Fruit fly (Drosophila melanogaster) whole organism: ENCODE measurements around the gene Nplp2.

ENCODE experiments used
- CG8478 ChIP-seq: fragments of >200 bp; optimal IDR thresholded peaks from 2 replicates; lab custom pipeline; 2018; ENCODE audit warnings: inconsistent platforms
- Dll ChIP-seq: fragments of >200 bp; optimal IDR thresholded peaks from 2 replicates; lab custom pipeline; 2017
- EcR ChIP-seq, 2 experiments: fragments of >200 bp; optimal IDR thresholded peaks; 2 replicates each; lab custom pipeline; 2017; ENCODE audit warnings: missing biosample characterization in 2 of 2, missing genetic modification characterization in 2 of 2, missing genetic modification reagents in 2 of 2
- pan ChIP-seq: fragments of >200 bp; optimal IDR thresholded peaks from 2 replicates; lab custom pipeline; 2017
- psq ChIP-seq: fragments of >200 bp; optimal IDR thresholded peaks from 2 replicates; lab custom pipeline; 2017
- usp ChIP-seq: fragments of >200 bp; optimal IDR thresholded peaks from 2 replicates; lab custom pipeline; 2017; ENCODE audit warnings: missing biosample characterization, missing genetic modification characterization, mixed read lengths

The Nplp2 gene

DNA sequence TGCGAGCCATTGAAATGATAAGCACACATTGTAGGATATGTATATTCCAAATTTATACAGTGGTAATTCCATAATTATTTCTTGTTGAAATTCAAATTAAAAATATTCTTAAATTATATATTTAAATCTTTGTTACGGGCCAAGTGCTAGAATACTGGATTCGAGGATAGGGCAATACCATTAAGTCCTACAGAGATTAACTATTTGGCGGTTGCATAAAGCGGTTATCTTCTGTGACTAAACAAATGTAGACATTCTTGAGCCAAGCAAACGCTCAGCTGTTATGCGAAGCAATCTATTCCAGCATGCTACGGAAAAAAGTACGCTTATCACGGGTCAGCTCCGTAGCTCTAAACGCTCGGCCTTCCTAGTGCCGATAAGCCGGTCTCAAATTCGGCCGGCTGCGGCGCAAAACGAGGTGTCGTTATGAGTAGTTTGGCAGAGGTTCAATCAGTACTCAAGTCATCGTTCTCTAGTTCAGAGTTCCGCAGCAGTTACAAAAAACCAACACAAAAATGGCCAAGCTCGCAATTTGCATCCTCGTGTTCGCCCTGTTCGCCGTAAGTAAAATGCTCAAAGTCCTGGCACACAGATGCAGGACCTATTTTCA lies at the start of gene Nplp2:
Gene Nplp2 (plus strand): TSS at position 293 of the 610 bp plus-strand sequence.
- no peak for TF ChIP-seq psq (lab: Kevin White, UChicago)
- TF ChIP-seq CG8478, result no peak
- no peak for TF ChIP-seq pan (lab: Kevin White, UChicago)
- no peak for TF ChIP-seq EcR (GFP tag; optimal IDR thresholded peaks at IDR 0.05; lab: Kevin White, UChicago)
- TF ChIP-seq Dll (lab: Kevin White, UChicago), result no peak
- TF ChIP-seq usp (GFP tag; lab: Kevin White, UChicago), result no peak

DNA sequence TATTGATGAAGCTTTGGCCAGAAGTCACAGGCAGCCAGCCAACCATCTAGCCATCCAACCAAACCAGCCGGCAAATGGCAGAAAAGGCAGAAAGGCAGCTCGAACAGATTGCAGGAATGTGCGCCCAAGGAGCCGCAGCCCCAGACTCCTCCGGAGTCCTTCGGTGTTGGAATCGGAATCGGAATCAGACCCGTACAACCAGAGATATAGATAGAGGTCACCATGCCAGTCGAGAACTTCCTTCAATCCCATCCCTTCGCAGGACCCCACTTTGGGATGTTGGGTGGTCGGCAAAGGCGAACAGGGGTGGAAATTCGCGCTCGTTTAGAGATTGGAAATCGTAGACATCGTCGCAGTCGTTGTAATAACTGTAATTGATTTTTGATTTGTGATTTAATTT lies 43.9 kb upstream of the Nplp2 start:
- TF ChIP-seq usp (GFP tag; lab: Kevin White, UChicago) (no peak), EcR (GFP tag; optimal IDR thresholded peaks at IDR 0.05; lab: Kevin White, UChicago) (no peak), pan (lab: Kevin White, UChicago) (no peak), psq (lab: Kevin White, UChicago) (no peak), CG8478 (no peak), Dll (lab: Kevin White, UChicago) (no peak)

DNA sequence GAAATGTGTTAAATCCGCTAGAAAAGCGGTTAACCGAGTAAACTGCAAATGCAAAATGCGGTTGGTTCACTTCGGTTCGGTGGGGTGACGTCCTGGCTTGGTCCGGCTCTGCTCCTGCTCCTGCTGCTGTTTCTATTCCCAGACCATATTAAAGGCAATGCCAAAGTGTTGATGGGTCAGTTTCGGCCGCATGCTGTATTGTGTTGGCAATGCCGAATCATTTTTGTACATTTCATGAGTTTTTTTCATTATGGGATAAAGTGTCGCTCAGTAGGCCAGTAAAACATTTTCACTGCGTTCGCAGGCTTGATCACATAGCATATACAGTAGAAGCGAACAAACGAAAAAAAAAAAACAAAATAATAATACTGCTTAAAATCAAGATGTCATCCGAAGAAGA lies 27.3 kb upstream of the Nplp2 start, which contains the start of gene CG14113:
Gene CG14113 (plus strand): TSS at position 301 of the 400 bp plus-strand sequence.
- TF ChIP-seq pan (lab: Kevin White, UChicago), result no peak

DNA sequence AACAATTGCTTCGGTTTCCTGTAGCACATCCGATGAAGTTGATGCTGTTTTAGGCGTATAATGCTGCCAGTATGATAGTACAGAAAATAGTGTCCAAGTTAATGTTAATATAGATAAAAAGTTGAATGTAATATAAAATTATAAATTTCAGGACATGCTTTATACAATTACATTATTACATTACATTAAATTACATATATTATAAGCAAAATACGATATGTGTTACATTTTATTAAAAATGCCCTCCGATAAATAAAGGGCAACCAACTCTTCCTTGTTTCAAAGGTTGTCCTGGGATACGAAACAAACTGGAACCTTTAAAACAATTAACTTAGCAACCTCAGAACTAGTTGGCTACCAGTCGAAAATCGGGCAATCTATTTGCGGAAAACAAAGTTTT lies 7.4 kb upstream of the Nplp2 start, which contains the start of gene CG17687:
Gene CG17687 (plus strand): TSS at position 301 of the 400 bp plus-strand sequence.
- no peak for TF ChIP-seq pan (lab: Kevin White, UChicago)
- no peak for TF ChIP-seq CG8478
- no peak for TF ChIP-seq EcR (GFP tag; optimal IDR thresholded peaks at IDR 0.05; lab: Kevin White, UChicago)
- no peak for TF ChIP-seq Dll (lab: Kevin White, UChicago)
- TF ChIP-seq psq (lab: Kevin White, UChicago), result no peak
- TF ChIP-seq usp (GFP tag; lab: Kevin White, UChicago), result no peak

DNA sequence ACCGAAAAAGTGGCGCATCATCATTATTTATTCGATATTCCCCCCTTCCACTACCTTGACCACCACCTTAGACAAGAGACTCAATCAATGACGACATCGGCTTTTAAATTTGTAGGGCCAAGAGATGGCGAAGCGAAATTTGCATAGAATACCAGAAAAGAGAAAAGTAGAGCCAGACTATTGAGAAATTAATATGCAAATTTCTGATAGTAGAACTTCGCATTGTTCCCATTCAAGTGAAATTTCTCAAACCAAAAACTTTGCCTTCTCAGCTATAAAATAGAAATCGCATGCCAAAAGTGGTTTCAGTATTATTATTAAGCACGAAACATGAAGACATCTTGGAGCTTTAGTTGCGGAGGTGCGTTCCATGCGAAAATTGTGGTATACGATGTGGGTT lies 21.5 kb downstream of the Nplp2 start, which contains the start of gene CG14111:
Gene CG14111 (plus strand): TSS at position 301 of the 400 bp plus-strand sequence.
- TF ChIP-seq pan (lab: Kevin White, UChicago), result no peak
- no peak for TF ChIP-seq usp (GFP tag; lab: Kevin White, UChicago)
- TF ChIP-seq psq (lab: Kevin White, UChicago), result no peak
- no peak for TF ChIP-seq EcR (GFP tag; optimal IDR thresholded peaks at IDR 0.05; lab: Kevin White, UChicago)

DNA sequence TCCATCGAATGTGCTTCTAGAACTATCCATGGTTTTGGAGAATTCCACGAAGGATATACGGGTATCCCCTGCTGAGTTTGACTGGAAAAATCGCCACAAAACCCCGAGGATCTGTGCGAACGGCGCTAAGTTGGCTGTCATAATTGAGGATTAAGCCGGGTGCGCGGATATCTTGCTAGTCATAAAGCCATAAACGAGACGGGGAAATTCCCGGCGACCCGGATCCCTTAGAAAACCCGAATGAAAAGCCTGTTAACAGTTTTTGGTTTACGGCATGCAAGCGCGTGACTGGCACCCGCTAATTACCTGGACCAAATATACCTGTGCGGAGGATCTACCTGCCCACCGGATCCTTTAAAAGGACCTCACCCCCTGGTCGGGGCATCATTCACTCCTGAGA lies 22.0 kb downstream of the Nplp2 start, which contains the start of gene SNCF:
Gene SNCF (plus strand): TSS at position 382 of the 400 bp plus-strand sequence.
- TF ChIP-seq Dll (lab: Kevin White, UChicago) (no peak), psq (lab: Kevin White, UChicago) (no peak), usp (GFP tag; lab: Kevin White, UChicago) (no peak), CG8478 (no peak), EcR (GFP tag; optimal IDR thresholded peaks at IDR 0.05; lab: Kevin White, UChicago) (no peak), pan (lab: Kevin White, UChicago) (no peak)

DNA sequence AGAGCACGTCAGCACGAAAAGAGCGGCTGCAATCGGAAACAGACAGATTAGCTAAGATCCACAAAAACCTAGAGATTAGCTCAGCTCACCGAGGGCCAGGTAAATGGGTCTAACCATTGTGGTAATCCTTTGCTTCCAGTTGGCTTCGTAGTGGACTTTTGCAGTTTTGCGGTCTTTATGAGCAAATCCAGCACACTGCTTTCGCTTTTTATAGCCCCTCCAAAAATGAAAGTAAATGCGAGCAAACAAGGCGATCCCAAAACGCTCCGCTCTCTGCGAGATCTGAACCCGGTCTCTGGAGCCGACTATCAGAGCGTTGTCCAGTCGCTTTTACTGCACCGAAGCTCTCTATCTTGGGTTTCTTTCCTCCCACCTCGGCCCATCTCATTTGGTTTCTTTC lies 25.0 kb downstream of the Nplp2 start, which contains the start of gene CG14107:
Gene CG14107 (minus strand): TSS at position 187 of the 400 bp plus-strand sequence.
- TF ChIP-seq psq (lab: Kevin White, UChicago), result no peak
- no peak for TF ChIP-seq CG8478
- TF ChIP-seq Dll (lab: Kevin White, UChicago), result no peak
- no peak for TF ChIP-seq EcR (GFP tag; optimal IDR thresholded peaks at IDR 0.05; lab: Kevin White, UChicago)
- TF ChIP-seq usp (GFP tag; lab: Kevin White, UChicago), result no peak
- no peak for TF ChIP-seq pan (lab: Kevin White, UChicago)

DNA sequence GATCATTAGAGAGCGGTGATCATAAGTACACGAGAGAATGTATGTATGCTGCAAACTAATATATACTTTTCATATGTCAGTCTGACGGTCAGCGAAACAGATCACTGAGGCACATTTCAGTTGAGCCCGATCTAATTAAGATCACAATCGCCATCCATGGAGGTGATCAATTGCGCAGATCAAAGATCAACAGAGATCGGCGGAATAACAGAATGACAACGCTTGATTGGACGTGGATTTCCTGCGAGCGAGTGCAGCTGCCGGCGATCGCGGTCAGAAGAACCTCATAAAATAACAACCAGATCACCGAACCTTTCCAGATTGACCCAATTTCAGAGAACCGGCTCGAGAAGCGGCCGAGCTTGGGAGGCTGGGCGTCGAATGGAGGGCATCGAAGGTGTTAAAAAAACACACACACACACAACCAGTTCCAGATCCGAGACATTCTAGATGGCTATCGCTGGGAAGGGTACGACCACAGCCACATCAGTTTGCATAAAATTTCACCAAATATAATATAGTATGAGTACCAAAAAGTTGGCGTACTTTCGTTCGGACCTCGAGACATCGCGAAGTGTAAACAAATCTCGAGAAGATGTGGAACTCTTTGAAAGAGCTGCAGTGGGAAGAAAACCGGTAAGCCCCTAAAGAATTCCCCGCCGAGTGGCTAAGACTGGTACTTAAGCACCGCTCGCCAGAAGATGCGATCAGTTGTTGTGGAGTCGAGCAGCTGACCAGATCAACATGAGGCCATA lies 26.1 kb downstream of the Nplp2 start, which contains the start of gene ImpL1:
Gene ImpL1 (plus strand): TSS at position 705 of the 755 bp plus-strand sequence.
- TF ChIP-seq CG8478, result no peak
- TF ChIP-seq Dll (lab: Kevin White, UChicago), result no peak
- TF ChIP-seq EcR (GFP tag; optimal IDR thresholded peaks at IDR 0.05; lab: Kevin White, UChicago), result no peak
- TF ChIP-seq usp (GFP tag; lab: Kevin White, UChicago), result no peak
- TF ChIP-seq pan (lab: Kevin White, UChicago), result no peak
- TF ChIP-seq psq (lab: Kevin White, UChicago), result no peak

DNA sequence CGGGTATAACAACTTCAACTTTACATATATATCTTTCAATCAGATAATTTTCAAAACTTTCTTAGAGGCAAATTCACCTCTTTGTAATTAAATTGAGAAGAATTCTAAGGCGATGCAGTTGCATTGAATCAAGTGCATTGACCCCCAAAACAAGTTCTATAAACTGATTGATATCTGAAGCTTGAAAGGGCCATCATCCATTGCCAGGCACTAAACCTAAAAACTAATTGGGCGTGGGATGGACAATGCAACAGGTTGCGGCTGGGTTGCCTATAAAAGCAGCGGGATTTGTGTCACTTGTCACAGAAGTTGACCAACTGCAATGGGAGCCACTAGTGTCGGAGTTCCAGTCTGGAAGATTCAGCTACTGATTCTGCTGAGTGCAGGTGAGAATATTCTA lies 28.3 kb downstream of the Nplp2 start, which contains the start of gene CG14110:
Gene CG14110 (plus strand): TSS at position 301 of the 400 bp plus-strand sequence.
- no peak for TF ChIP-seq EcR (GFP tag; optimal IDR thresholded peaks at IDR 0.05; lab: Kevin White, UChicago)
- TF ChIP-seq usp (GFP tag; lab: Kevin White, UChicago), result no peak
- no peak for TF ChIP-seq CG8478
- TF ChIP-seq pan (lab: Kevin White, UChicago), result no peak
- TF ChIP-seq Dll (lab: Kevin White, UChicago), result no peak
- no peak for TF ChIP-seq psq (lab: Kevin White, UChicago)

DNA sequence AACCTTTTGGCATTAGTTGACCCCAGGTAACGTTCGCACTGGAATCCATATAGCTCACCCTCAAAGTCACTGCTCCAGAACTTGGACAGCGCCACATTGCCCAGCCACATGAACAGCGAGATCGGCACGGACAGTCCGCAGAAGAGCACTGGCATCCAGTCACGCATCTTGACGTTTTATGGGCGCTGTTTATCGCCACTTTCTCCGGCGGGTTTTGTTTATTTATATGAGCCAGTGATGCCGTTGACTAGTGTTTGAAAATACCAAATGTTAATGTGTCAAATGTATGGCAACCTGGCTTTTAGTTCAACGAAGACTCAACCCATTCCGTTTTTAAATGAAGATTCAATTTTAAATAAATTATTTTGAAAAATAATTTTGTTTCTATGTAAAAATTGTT lies 31.4 kb downstream of the Nplp2 start, which contains the start of gene CG10171:
Gene CG10171 (minus strand): TSS at position 300 of the 400 bp plus-strand sequence.
- TF ChIP-seq Dll (lab: Kevin White, UChicago) (no peak), usp (GFP tag; lab: Kevin White, UChicago) (no peak), EcR (GFP tag; optimal IDR thresholded peaks at IDR 0.05; lab: Kevin White, UChicago) (no peak), CG8478 (no peak), pan (lab: Kevin White, UChicago) (no peak), psq (lab: Kevin White, UChicago) (no peak)

DNA sequence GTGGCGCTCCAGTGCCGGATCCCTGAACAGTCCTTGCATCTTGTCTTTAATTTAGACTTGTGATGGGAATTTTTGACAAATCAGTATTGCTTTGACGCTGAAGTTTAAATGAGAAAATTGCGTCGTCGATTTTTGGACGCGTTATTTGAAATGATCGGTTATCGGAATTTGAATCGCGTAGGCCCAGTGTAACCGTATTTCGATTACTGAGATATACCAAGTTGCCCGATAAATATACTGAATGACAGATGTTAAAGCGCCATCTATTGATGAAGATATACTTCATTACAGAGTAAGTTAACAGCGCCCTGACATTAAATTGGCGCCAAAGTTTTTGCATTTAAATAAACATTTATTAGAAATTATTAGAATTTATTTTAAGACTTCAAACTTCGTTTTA lies 33.7 kb downstream of the Nplp2 start, which contains the start of gene Poc1:
Gene Poc1 (minus strand): TSS at position 173 of the 400 bp plus-strand sequence.
- TF ChIP-seq usp (GFP tag; lab: Kevin White, UChicago) (no peak), psq (lab: Kevin White, UChicago) (no peak), pan (lab: Kevin White, UChicago) (no peak), Dll (lab: Kevin White, UChicago) (no peak), CG8478 (no peak), EcR (GFP tag; optimal IDR thresholded peaks at IDR 0.05; lab: Kevin White, UChicago) (no peak)
